Fruit fly (Drosophila melanogaster) whole organism, embryonic: ENCODE data around the gene CG5500.

Source experiments
- Asciz ChIP-seq: fragments of 200-800 bp; sonication (Bioruptor generic); optimal IDR thresholded peaks from 2 replicates; lab custom pipeline; 2017; ENCODE audit warnings: missing biosample characterization, mild to moderate bottlenecking, missing genetic modification characterization, missing genetic modification reagents
- Atf3 ChIP-seq: fragments of 200-800 bp; sonication (Bioruptor generic); optimal IDR thresholded peaks from 3 replicates; lab custom pipeline; 2016; ENCODE audit warnings: missing biosample characterization, missing genetic modification characterization
- CG10979 ChIP-seq: fragments of 200-800 bp; sonication (Bioruptor generic); optimal IDR thresholded peaks from 2 replicates; lab custom pipeline; 2018; ENCODE audit warnings: missing biosample characterization, mild to moderate bottlenecking, missing genetic modification characterization, moderate library complexity
- CG11085 ChIP-seq: fragments of 200-800 bp; sonication (Bioruptor generic); IDR thresholded peaks from 2 replicates; pipeline ENCODE4 v1.3.6; 2022; ENCODE audit warnings: missing biosample characterization, missing genetic modification characterization
- CG11093 ChIP-seq: fragments of 200-800 bp; sonication (Bioruptor generic); IDR thresholded peaks from 3 replicates; pipeline ENCODE4 v1.3.6; 2022; ENCODE audit warnings: missing biosample characterization, missing genetic modification characterization
- CG12299 ChIP-seq: fragments of 200-800 bp; sonication (Bioruptor generic); optimal IDR thresholded peaks from 2 replicates; lab custom pipeline; 2018; ENCODE audit warnings: missing biosample characterization, mild to moderate bottlenecking, missing genetic modification characterization
- CG14050 ChIP-seq: fragments of 200-800 bp; sonication (Bioruptor generic); IDR thresholded peaks from 3 replicates; pipeline ENCODE4 v1.3.6; 2022; ENCODE audit warnings: missing biosample characterization, missing genetic modification characterization
- CG15479 ChIP-seq: fragments of 200-800 bp; sonication (Bioruptor generic); optimal IDR thresholded peaks from 3 replicates; lab custom pipeline; 2019; ENCODE audit warnings: missing biosample characterization, mild to moderate bottlenecking, missing genetic modification characterization, moderate library complexity
- CG15601 ChIP-seq: fragments of 200-800 bp; sonication (Bioruptor generic); optimal IDR thresholded peaks from 3 replicates; lab custom pipeline; 2019; ENCODE audit warnings: missing biosample characterization, mild to moderate bottlenecking, missing genetic modification characterization, moderate library complexity
- CG16813 ChIP-seq: fragments of 200-800 bp; sonication (Bioruptor generic); IDR thresholded peaks from 3 replicates; pipeline ENCODE4 v1.3.6; 2022; ENCODE audit warnings: missing biosample characterization, missing genetic modification characterization; ENCODE audit not compliant: partially characterized antibody
- CG16815 ChIP-seq: fragments of 200-800 bp; sonication (Bioruptor generic); optimal IDR thresholded peaks from 3 replicates; lab custom pipeline; 2017; ENCODE audit warnings: missing biosample characterization, mild to moderate bottlenecking, missing genetic modification characterization
- CG3163 ChIP-seq: fragments of 200-800 bp; sonication (Bioruptor generic); optimal IDR thresholded peaks from 3 replicates; lab custom pipeline; 2016; ENCODE audit warnings: missing biosample characterization, missing genetic modification characterization
- CG4328 ChIP-seq: fragments of 200-800 bp; sonication (Bioruptor generic); optimal IDR thresholded peaks from 3 replicates; lab custom pipeline; 2017; ENCODE audit warnings: missing biosample characterization, missing genetic modification reagents, missing genetic modification characterization
- CG5180 ChIP-seq: fragments of 200-800 bp; sonication (Bioruptor generic); optimal IDR thresholded peaks from 3 replicates; lab custom pipeline; 2017; ENCODE audit warnings: missing biosample characterization, missing genetic modification characterization, mild to moderate bottlenecking, moderate library complexity, missing genetic modification reagents
- CG6272 ChIP-seq: fragments of 200-800 bp; sonication (Bioruptor generic); IDR thresholded peaks from 2 replicates; pipeline ENCODE4 v1.3.6; 2022; ENCODE audit warnings: missing biosample characterization, missing genetic modification characterization
- CG6813 ChIP-seq: fragments of 200-800 bp; sonication (Bioruptor generic); optimal IDR thresholded peaks from 2 replicates; lab custom pipeline; 2017; ENCODE audit warnings: missing biosample characterization, missing genetic modification characterization, mild to moderate bottlenecking, moderate library complexity, missing genetic modification reagents
- CG7839 ChIP-seq: fragments of 200-800 bp; sonication (Bioruptor generic); optimal IDR thresholded peaks from 3 replicates; lab custom pipeline; 2018; ENCODE audit warnings: missing biosample characterization, mild to moderate bottlenecking, missing genetic modification characterization, moderate library complexity
- CG9609 ChIP-seq: fragments of 200-800 bp; sonication (Bioruptor generic); optimal IDR thresholded peaks from 3 replicates; lab custom pipeline; 2016; ENCODE audit warnings: missing biosample characterization, missing genetic modification characterization
- CHES-1-like ChIP-seq: fragments of 200-800 bp; sonication (Bioruptor generic); optimal IDR thresholded peaks from 2 replicates; lab custom pipeline; 2016; ENCODE audit warnings: missing biosample characterization, missing genetic modification characterization
- D19B ChIP-seq: fragments of 200-800 bp; sonication (Bioruptor generic); optimal IDR thresholded peaks from 2 replicates; lab custom pipeline; 2017; ENCODE audit warnings: missing biosample characterization, mild to moderate bottlenecking, missing genetic modification characterization
- E2f1 ChIP-seq: fragments of 200-800 bp; sonication (Bioruptor generic); IDR thresholded peaks from 2 replicates; pipeline ENCODE4 v1.3.6; 2022; ENCODE audit warnings: missing biosample characterization, missing genetic modification characterization
- E2f2 ChIP-seq: fragments of 200-800 bp; sonication (Bioruptor generic); IDR thresholded peaks from 2 replicates; pipeline ENCODE4 v1.3.6; 2022; ENCODE audit warnings: missing biosample characterization, missing genetic modification characterization
- ERR ChIP-seq: fragments of 200-800 bp; sonication (Bioruptor generic); optimal IDR thresholded peaks from 2 replicates; lab custom pipeline; 2016; ENCODE audit warnings: missing biosample characterization, missing genetic modification characterization
- HLH3B ChIP-seq: fragments of 200-800 bp; sonication (Bioruptor generic); IDR thresholded peaks from 2 replicates; pipeline ENCODE4 v1.3.6; 2022; ENCODE audit warnings: missing biosample characterization, missing genetic modification characterization
- Kr ChIP-seq: fragments of 200-800 bp; sonication (Bioruptor generic); optimal IDR thresholded peaks from 2 replicates; lab custom pipeline; 2017; ENCODE audit warnings: missing biosample characterization, mild to moderate bottlenecking, missing genetic modification characterization
- Nf-YA ChIP-seq: fragments of 200-800 bp; sonication (Bioruptor generic); IDR thresholded peaks from 2 replicates; pipeline ENCODE4 v1.3.6; 2022; ENCODE audit warnings: missing biosample characterization, missing genetic modification characterization
- Oaz ChIP-seq: fragments of 200-800 bp; sonication (Bioruptor generic); IDR thresholded peaks from 2 replicates; pipeline ENCODE4 v1.3.6; 2022; ENCODE audit warnings: missing biosample characterization, missing genetic modification characterization
- Poxn ChIP-seq: fragments of 200-800 bp; sonication (Bioruptor generic); IDR thresholded peaks from 2 replicates; pipeline ENCODE4 v1.3.6; 2022; ENCODE audit warnings: missing biosample characterization, missing genetic modification characterization
- Usf ChIP-seq: fragments of 200-800 bp; sonication (Bioruptor generic); optimal IDR thresholded peaks from 2 replicates; lab custom pipeline; 2017; ENCODE audit warnings: missing genotype, missing biosample characterization, missing genetic modification characterization
- abd-A ChIP-seq: fragments of 200-800 bp; sonication (Bioruptor generic); optimal IDR thresholded peaks from 3 replicates; lab custom pipeline; 2019; ENCODE audit warnings: missing biosample characterization, mild to moderate bottlenecking, missing genetic modification characterization, moderate library complexity
- amos ChIP-seq: fragments of 200-800 bp; sonication (Bioruptor generic); IDR thresholded peaks from 2 replicates; pipeline ENCODE4 v1.3.6; 2022; ENCODE audit warnings: missing biosample characterization, missing genetic modification characterization; ENCODE audit not compliant: partially characterized antibody
- ap ChIP-seq: fragments of 200-800 bp; sonication (Bioruptor generic); IDR thresholded peaks from 2 replicates; pipeline ENCODE4 v1.3.6; 2022; ENCODE audit warnings: missing biosample characterization, missing genetic modification characterization
- bcd ChIP-seq: fragments of 200-800 bp; sonication (Bioruptor generic); optimal IDR thresholded peaks from 2 replicates; lab custom pipeline; 2017; ENCODE audit warnings: missing biosample characterization, mild to moderate bottlenecking, missing genetic modification characterization
- chinmo ChIP-seq: fragments of 200-800 bp; sonication (Bioruptor generic); IDR thresholded peaks from 4 replicates; pipeline ENCODE4 v1.3.6; 2022; ENCODE audit warnings: missing biosample characterization, missing genetic modification characterization; ENCODE audit not compliant: partially characterized antibody
- ci ChIP-seq: fragments of 200-800 bp; sonication (Bioruptor generic); IDR thresholded peaks from 3 replicates; pipeline ENCODE4 v1.3.6; 2022; ENCODE audit warnings: missing biosample characterization, missing genetic modification characterization
- danr ChIP-seq: fragments of 200-800 bp; sonication (Bioruptor generic); IDR thresholded peaks from 2 replicates; pipeline ENCODE4 v1.3.6; 2022; ENCODE audit warnings: missing biosample characterization, missing genetic modification characterization
- dati ChIP-seq: fragments of 200-800 bp; sonication (Bioruptor generic); IDR thresholded peaks from 2 replicates; pipeline ENCODE4 v1.3.6; 2022; ENCODE audit warnings: missing biosample characterization, missing genetic modification characterization
- ewg ChIP-seq: fragments of 200-800 bp; sonication (Bioruptor generic); optimal IDR thresholded peaks from 3 replicates; lab custom pipeline; 2017; ENCODE audit warnings: mild to moderate bottlenecking, missing biosample characterization, missing genetic modification reagents, missing genetic modification characterization
- gsb ChIP-seq: fragments of 200-800 bp; sonication (Bioruptor generic); IDR thresholded peaks from 2 replicates; pipeline ENCODE4 v1.3.6; 2022; ENCODE audit warnings: missing biosample characterization, missing genetic modification characterization
- gt ChIP-seq: fragments of 200-800 bp; sonication (Bioruptor generic); IDR thresholded peaks from 2 replicates; pipeline ENCODE4 v1.3.6; 2022; ENCODE audit warnings: missing biosample characterization, missing genetic modification characterization
- hth ChIP-seq: fragments of >200 bp; optimal IDR thresholded peaks from 2 replicates; lab custom pipeline; 2017; ENCODE audit warnings: inconsistent platforms
- ind ChIP-seq: fragments of 200-800 bp; sonication (Bioruptor generic); optimal IDR thresholded peaks from 3 replicates; lab custom pipeline; 2016; ENCODE audit warnings: missing biosample characterization, missing genetic modification characterization
- insv ChIP-seq, 2 experiments: fragments of 200-800 bp; sonication (Bioruptor generic); optimal IDR thresholded peaks; 3 replicates each; lab custom pipeline; 2016 to 2018; ENCODE audit warnings: missing biosample characterization in 2 of 2, missing genetic modification characterization in 2 of 2
- lov ChIP-seq, 2 experiments: fragments of 200-800 bp in 1 of 2; fragments of >200 bp in 1 of 2; sonication (Bioruptor generic) in 1 of 2; IDR thresholded peaks in 1 of 2; optimal IDR thresholded peaks in 1 of 2; 2 replicates in 1 of 2; 3 replicates in 1 of 2; pipeline versions ENCODE4 v1.3.6 to Lab custom; 2017 to 2022; ENCODE audit warnings: missing biosample characterization in 1 of 2, missing genetic modification characterization in 1 of 2
- p53 ChIP-seq: fragments of 200-800 bp; sonication (Bioruptor generic); optimal IDR thresholded peaks from 2 replicates; lab custom pipeline; 2016; ENCODE audit warnings: missing biosample characterization, missing genetic modification characterization
- rib ChIP-seq: fragments of 200-800 bp; sonication (Bioruptor generic); IDR thresholded peaks from 2 replicates; pipeline ENCODE4 v1.3.6; 2022; ENCODE audit warnings: missing biosample characterization, missing genetic modification characterization
- sob ChIP-seq: fragments of 200-800 bp; sonication (Bioruptor generic); IDR thresholded peaks from 2 replicates; pipeline ENCODE4 v1.3.6; 2022; ENCODE audit warnings: missing biosample characterization, missing genetic modification characterization
- ssp ChIP-seq: fragments of 200-800 bp; sonication (Bioruptor generic); IDR thresholded peaks from 2 replicates; pipeline ENCODE4 v1.3.6; 2022; ENCODE audit warnings: missing biosample characterization, missing genetic modification characterization
- unpg ChIP-seq: fragments of 200-800 bp; sonication (Bioruptor generic); optimal IDR thresholded peaks from 3 replicates; lab custom pipeline; 2018; ENCODE audit warnings: missing biosample characterization, mild to moderate bottlenecking, missing genetic modification characterization, moderate library complexity
- vnd ChIP-seq: fragments of 200-800 bp; sonication (Bioruptor generic); IDR thresholded peaks from 3 replicates; pipeline ENCODE4 v1.3.6; 2022; ENCODE audit warnings: missing biosample characterization, missing genetic modification characterization; ENCODE audit not compliant: partially characterized antibody
- wek ChIP-seq: fragments of 200-800 bp; sonication (Bioruptor generic); optimal IDR thresholded peaks from 3 replicates; lab custom pipeline; 2018; ENCODE audit warnings: missing biosample characterization, mild to moderate bottlenecking, missing genetic modification characterization, moderate library complexity

CG5500 gene

DNA sequence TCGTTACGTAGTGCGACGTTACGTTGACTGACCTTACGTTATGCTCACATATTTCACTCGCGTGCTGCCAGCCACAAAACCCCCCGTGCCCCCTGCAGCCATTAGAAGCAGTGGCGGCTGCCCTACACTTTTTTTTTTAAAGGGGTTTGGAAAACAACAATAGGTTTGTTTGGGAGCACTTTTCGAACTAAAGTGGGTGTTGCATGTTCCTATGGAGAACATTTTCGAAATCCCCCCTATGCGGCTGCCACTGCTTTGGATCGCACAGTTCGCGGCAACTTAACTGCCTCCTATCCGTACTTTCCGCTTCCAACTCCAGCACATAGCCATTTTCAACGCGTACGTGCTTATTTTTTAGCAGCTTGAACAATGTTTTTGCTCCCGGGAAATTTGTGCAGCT, 22.7 kb upstream of the CG5500 start (continued):
- no peak for TF ChIP-seq CG16813 (GFP tag; lab: Robert Waterston, UW)
- TF ChIP-seq ssp (GFP tag; lab: Robert Waterston, UW) = no peak
- TF ChIP-seq danr (GFP tag; lab: Robert Waterston, UW) = no peak
- TF ChIP-seq Poxn (GFP tag; lab: Robert Waterston, UW) = no peak
- no peak for TF ChIP-seq ewg (GFP tag; lab: Kevin White, UChicago)
- TF ChIP-seq D19B (GFP tag; lab: Kevin White, UChicago) = no peak
- 0 out of 2 replicates have a peak, but pooled peaks have one; percentile 27 for TF ChIP-seq HLH3B
- peak; percentile 21 for TF ChIP-seq ind
- TF ChIP-seq chinmo = no peak
- no peak for TF ChIP-seq CG10979
- TF ChIP-seq CG15479 (GFP tag; lab: Kevin White, UChicago) = no peak
- peak; percentile 24 for TF ChIP-seq CG7839
- no peak for TF ChIP-seq CG9609 (GFP tag; lab: Kevin White, UChicago)
- TF ChIP-seq Nf-YA (GFP tag; lab: Robert Waterston, UW) = no peak
- TF ChIP-seq CG6272 = no peak
- no peak for TF ChIP-seq CG6813 (GFP tag; lab: Kevin White, UChicago)
- TF ChIP-seq bcd (GFP tag; lab: Kevin White, UChicago) = no peak
- TF ChIP-seq lov (optimal IDR thresholded peaks at IDR 0.05; lab: Kevin White, UChicago) = no peak
- no peak for TF ChIP-seq lov (GFP tag; IDR thresholded peaks at IDR 0.05; lab: Robert Waterston, UW)
- TF ChIP-seq sob (GFP tag; lab: Robert Waterston, UW) = no peak
- no peak for TF ChIP-seq CG15601 (tag; lab: Kevin White, UChicago)
- peak; percentile 60; the same call in 1 of the 3 replicates for TF ChIP-seq ci
- TF ChIP-seq CG14050 (GFP tag; lab: Robert Waterston, UW) = no peak
- TF ChIP-seq CHES-1-like = peak; percentile 3
- TF ChIP-seq unpg (GFP tag; lab: Kevin White, UChicago) = peak; percentile 17
- no peak for TF ChIP-seq dati
- no peak for TF ChIP-seq Kr (GFP tag; lab: Kevin White, UChicago)
- TF ChIP-seq insv (GFP tag; optimal IDR thresholded peaks at IDR 0.05; lab: Kevin White, UChicago) = no peak
- TF ChIP-seq vnd (GFP tag; lab: Robert Waterston, UW) = no peak
- no peak for TF ChIP-seq amos
- no peak for TF ChIP-seq ap (GFP tag; lab: Robert Waterston, UW)
- no peak for TF ChIP-seq p53 (GFP tag; lab: Kevin White, UChicago)
- TF ChIP-seq Asciz (GFP tag; lab: Kevin White, UChicago) = no peak
- 0 out of 2 replicates have a peak, but pooled peaks have one; percentile 21 for TF ChIP-seq E2f1 (GFP tag; lab: Robert Waterston, UW)
- TF ChIP-seq Atf3 (GFP tag; lab: Kevin White, UChicago) = no peak
- no peak for TF ChIP-seq ERR (GFP tag; lab: Kevin White, UChicago)
- TF ChIP-seq rib (GFP tag; lab: Robert Waterston, UW) = no peak
- TF ChIP-seq CG5180 (GFP tag; lab: Kevin White, UChicago) = no peak
- TF ChIP-seq CG12299 (tag; lab: Kevin White, UChicago) = no peak
- TF ChIP-seq CG11085 (GFP tag; lab: Robert Waterston, UW) = no peak
- no peak for TF ChIP-seq gt
- no peak for TF ChIP-seq abd-A (tag; lab: Kevin White, UChicago)
- TF ChIP-seq gsb (GFP tag; lab: Robert Waterston, UW) = no peak
- TF ChIP-seq CG4328 (GFP tag; lab: Kevin White, UChicago) = no peak
- no peak for TF ChIP-seq CG11093
- no peak for TF ChIP-seq Usf (GFP tag; lab: Kevin White, UChicago)
- 0 out of 2 replicates have a peak, but pooled peaks have one; percentile 16 for TF ChIP-seq Oaz (GFP tag; lab: Robert Waterston, UW)
- no peak for TF ChIP-seq E2f2 (GFP tag; lab: Robert Waterston, UW)
- no peak for TF ChIP-seq wek (GFP tag; lab: Kevin White, UChicago)
- TF ChIP-seq CG16815 = no peak
- TF ChIP-seq CG3163 (GFP tag; lab: Kevin White, UChicago) = no peak
- TF ChIP-seq hth (lab: Kevin White, UChicago) = no peak
